Worm (Caenorhabditis elegans) whole organism, midembryonic: ENCODE results near the gene set-4.
A peak's percentile ranks its signal among the peaks of the same experiment; 100 is the strongest.

Experiments
- T22C8.4 ChIP-seq: fragments of 200-800 bp; sonication (Bioruptor generic); IDR thresholded peaks from 2 replicates; pipeline ENCODE4 v1.3.6; 2022; ENCODE audit warnings: missing genetic modification characterization, missing compliant biosample characterization
- cog-1 ChIP-seq: sonication (generic microtip); optimal IDR thresholded peaks from 2 replicates; lab custom pipeline; 2016; ENCODE audit warnings: missing genetic modification characterization, missing compliant biosample characterization
- flt-1 ChIP-seq: fragments of 200-800 bp; sonication (Bioruptor generic); IDR thresholded peaks from 2 replicates; pipeline ENCODE4 v1.3.6; 2022; ENCODE audit warnings: missing genetic modification characterization, missing compliant biosample characterization
- klf-2 ChIP-seq: fragments of 200-800 bp; sonication (Bioruptor generic); conservative IDR thresholded peaks from 2 replicates; pipeline ENCODE4 v1.3.6; 2022; ENCODE audit warnings: missing genetic modification reagents, missing genetic modification characterization, missing compliant biosample characterization
- med-1 ChIP-seq: sonication (generic microtip); optimal IDR thresholded peaks from 2 replicates; lab custom pipeline; 2017; ENCODE audit warnings: missing genetic modification characterization, mild to moderate bottlenecking, missing compliant biosample characterization, antibody characterized with exemption, missing genetic modification reagents; ENCODE audit not compliant: insufficient read depth
- ref-1 ChIP-seq: fragments of 200-800 bp; sonication (Bioruptor generic); conservative IDR thresholded peaks from 2 replicates; pipeline ENCODE4 v1.3.6; 2022; ENCODE audit warnings: missing genetic modification reagents, missing genetic modification characterization, missing compliant biosample characterization
- tab-1 ChIP-seq: fragments of 200-800 bp; sonication (Bioruptor generic); IDR thresholded peaks from 2 replicates; pipeline ENCODE4 v1.3.6; 2022; ENCODE audit warnings: missing genetic modification characterization, missing compliant biosample characterization
- ztf-23 ChIP-seq: fragments of 200-800 bp; sonication (Bioruptor generic); IDR thresholded peaks from 2 replicates; pipeline ENCODE4 v1.3.6; 2022; ENCODE audit warnings: missing genetic modification reagents, missing genetic modification characterization, missing compliant biosample characterization
- ztf-29 ChIP-seq: fragments of 200-800 bp; sonication (Bioruptor generic); IDR thresholded peaks from 2 replicates; pipeline ENCODE4 v1.3.6; 2022; ENCODE audit warnings: missing genetic modification reagents, missing genetic modification characterization, missing compliant biosample characterization

set-4 gene

DNA sequence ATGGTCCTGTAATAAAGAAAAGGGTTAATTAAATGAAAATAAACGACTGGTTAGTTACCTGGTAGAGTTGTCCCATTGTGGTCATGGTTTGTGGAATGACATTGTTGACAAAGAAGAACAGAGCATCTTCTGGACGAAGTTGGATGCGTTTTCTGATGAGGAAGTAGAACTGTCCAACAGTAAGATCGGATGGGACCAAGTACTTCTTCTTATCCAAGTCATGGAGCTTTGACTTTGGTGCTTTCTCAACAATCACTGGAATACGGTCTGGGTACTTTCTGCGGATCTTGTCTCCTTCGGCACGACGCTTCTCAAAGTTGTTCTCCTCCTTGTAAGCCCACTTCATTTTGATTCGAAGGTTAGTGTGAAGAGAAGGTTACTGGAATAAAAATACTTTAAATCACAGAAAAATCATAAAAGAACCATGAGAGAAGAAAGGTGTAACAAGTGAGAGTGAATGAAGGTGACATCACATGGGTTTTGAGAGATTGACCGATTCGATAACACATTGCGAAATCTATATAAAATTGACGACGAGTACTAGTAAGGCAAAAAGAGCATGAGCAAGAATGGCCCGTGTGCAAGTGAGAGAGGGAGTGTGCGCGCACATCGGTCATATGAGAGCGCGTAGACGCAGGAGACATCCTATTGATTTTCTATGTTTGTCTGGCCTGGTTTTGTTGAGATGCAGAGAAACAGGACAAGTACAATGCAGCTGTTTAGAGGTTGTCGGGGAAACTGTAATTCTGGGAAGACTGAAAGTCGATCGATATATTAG lies 16.4 kb upstream of the set-4 start, which contains the start of gene lgg-1:
lgg-1 (minus strand) TSS at position 379 of the 778 bp plus-strand sequence.
- TF ChIP-seq cog-1 (tag; lab: Kevin White, UChicago) (no peak), ztf-29 (GFP tag; lab: Robert Waterston, UW) (no peak), klf-2 (GFP tag; lab: Robert Waterston, UW) (no peak), flt-1 (0 out of 2 replicates have a peak, but pooled peaks have one; percentile 11), ztf-23 (GFP tag; lab: Robert Waterston, UW) (no peak; the same call in 1 of the 2 replicates), ref-1 (GFP tag; lab: Robert Waterston, UW) (no peak), T22C8.4 (GFP tag; lab: Robert Waterston, UW) (peak; percentile 84), tab-1 (GFP tag; lab: Robert Waterston, UW) (0 out of 2 replicates have a peak, but pooled peaks have one; percentile 13), med-1 (GFP tag; lab: Kevin White, UChicago) (no peak)

DNA sequence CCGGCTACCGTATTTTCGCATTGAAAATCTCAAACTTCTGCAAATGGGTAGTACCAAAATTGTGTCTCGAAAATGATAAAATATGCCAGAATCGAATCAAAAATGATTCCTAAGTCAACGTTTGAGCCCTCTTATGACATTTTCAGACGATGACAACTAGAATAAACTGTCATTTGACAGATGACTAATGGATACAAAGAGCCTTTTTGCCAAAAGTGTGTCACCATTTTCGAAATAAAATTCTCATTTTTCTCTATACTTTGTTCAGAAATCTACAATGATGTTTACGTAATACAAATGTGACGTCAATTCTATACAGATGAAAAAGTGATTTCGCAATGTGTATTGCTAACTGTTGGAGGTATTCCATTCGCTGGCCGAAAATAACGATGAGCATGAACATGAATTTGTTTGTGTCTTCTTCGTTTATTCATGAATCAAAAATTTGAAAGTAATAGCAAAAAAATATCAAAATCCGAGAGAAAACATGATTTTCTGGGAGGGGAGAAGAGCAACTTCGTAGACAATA lies 15.5 kb upstream of the set-4 start:
- TF ChIP-seq ref-1 (GFP tag; lab: Robert Waterston, UW), result no peak

DNA sequence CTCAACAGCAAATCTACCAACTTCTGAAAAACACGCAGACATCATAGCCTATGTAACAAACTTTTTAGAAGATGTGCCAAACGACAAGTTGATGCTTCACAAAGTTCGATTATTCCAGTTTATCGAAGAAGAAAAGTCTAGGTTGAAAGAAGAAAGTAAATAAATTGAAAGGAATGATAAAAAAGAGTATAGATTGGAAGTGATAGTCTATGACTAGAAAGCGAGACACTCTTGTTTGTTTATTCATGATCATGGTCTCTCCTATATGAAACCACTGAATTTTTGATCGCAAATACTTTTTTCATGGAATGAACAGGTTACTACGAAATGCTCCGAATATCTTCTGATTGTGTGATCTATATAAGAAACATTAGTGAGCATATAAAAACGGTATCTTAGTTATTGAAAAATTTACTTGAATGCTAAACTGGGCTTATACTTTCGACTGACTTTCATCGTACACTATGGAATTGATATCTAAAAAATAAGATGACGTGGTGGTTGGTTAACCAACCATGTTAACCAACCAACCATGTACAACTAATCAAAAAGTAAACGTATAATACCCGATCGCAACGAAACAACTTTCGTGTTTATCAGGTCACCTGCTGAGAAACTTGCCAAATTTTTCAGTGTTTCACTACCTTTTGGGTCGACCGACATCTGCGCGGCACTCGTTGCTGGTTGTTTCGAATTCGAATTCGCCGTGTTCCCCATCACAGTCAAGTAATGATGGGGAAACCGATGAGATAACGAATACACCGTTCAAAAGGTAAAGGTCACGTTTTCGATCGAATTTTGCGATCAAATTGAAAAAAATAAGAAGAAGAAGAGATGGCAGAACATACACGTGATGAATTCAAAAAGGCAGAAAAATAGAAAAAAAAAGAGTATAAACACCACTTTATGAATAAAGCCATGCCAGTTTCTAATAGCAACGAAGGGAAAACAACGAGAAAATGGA lies 14.3 kb upstream of the set-4 start, which contains the start of gene C32D5.8:
C32D5.8 (minus strand) TSS at position 770 of the 964 bp plus-strand sequence.
- no peak for TF ChIP-seq T22C8.4 (GFP tag; lab: Robert Waterston, UW)
- TF ChIP-seq ztf-23 (GFP tag; lab: Robert Waterston, UW), result 0 out of 2 replicates have a peak, but pooled peaks have one; percentile 21
- TF ChIP-seq med-1 (GFP tag; lab: Kevin White, UChicago), result no peak
- no peak for TF ChIP-seq klf-2 (GFP tag; lab: Robert Waterston, UW)

DNA sequence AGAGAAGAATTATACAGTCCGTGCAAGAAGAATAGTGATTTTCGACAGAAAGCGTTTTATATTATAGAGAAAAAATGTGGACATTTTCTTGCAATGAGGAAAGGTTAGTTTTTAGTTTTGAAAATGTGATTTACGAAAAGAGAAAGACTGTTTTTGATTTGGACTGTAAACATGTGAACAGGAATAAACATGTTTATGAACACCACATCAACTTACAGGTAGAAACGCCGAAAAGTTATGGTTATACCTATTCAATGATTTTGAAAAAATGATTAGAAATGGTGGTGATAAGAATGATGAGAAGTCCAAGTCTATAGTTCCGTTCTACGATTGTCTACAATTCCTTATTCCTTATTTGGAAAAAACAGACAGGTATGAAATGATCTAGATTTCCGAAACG lies 13.4 kb upstream of the set-4 start:
- TF ChIP-seq ztf-23 (GFP tag; lab: Robert Waterston, UW), result no peak
- no peak for TF ChIP-seq flt-1
- TF ChIP-seq ztf-29 (GFP tag; lab: Robert Waterston, UW), result no peak

DNA sequence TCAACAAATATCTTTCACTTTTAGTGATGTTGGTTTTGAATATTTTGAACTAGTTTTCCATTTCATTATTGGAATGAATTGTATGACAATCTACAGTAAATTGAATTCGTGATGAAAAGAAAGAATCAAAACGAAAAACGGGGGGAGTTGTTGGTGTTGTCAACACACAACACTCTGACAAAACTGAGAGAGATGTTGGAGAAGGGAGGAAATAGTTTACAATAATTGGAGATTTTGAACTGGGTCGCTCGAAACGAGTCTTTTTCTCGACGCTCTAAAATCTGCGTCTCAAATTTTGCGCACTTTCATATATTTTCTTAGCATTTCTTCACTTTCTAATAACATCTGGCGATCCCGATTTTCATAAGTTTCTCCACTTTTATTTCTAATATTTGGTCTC lies 12.8 kb upstream of the set-4 start, which contains the start of gene txt-18:
txt-18 (plus strand) TSS at position 180 of the 400 bp plus-strand sequence.
- TF ChIP-seq ref-1 (GFP tag; lab: Robert Waterston, UW) (no peak), T22C8.4 (GFP tag; lab: Robert Waterston, UW) (no peak), med-1 (GFP tag; lab: Kevin White, UChicago) (no peak), ztf-23 (GFP tag; lab: Robert Waterston, UW) (no peak)

DNA sequence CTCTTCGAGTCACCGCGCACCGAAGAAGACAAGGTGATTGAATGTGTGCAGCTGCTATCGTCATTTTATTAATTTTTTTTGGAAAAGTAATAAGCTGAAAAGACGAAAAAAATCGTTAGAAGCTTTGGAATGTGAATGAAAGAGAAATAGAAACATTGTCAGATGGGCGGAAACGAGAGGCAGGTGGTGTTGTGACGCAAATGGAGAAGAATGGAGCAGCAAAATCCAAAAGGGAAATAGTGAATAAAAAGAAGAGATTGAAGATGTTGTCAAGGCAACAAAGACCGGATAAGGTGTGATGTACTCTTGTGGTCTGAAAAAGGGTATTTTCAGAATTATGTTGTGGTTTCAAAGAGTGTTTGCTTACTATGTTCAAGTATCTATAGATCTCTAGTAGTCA lies 11.3 kb upstream of the set-4 start:
- no peak for TF ChIP-seq T22C8.4 (GFP tag; lab: Robert Waterston, UW)
- TF ChIP-seq klf-2 (GFP tag; lab: Robert Waterston, UW), result no peak
- no peak for TF ChIP-seq cog-1 (tag; lab: Kevin White, UChicago)
- TF ChIP-seq ztf-23 (GFP tag; lab: Robert Waterston, UW), result no peak
- TF ChIP-seq tab-1 (GFP tag; lab: Robert Waterston, UW), result no peak

DNA sequence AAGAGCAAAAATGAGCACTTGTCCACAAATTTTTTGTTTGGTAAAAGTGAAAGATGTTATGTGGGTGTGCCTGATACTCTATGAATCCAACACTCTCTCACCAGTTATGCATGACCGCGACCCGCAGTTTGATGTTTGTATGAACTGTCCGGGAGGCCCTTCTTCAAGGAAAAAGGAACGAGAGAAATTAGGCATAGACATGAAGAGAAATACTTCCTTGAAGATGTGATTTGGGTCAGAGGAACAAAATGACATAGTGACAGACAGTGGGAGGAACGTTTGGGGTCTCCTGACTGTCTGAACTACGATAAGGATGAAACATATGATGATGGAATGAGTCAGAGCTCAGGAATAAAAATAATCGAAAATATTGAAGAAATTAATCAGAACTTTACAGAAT lies 9.9 kb upstream of the set-4 start:
- TF ChIP-seq klf-2 (GFP tag; lab: Robert Waterston, UW) (no peak), cog-1 (tag; lab: Kevin White, UChicago) (no peak), ztf-23 (GFP tag; lab: Robert Waterston, UW) (no peak), med-1 (GFP tag; lab: Kevin White, UChicago) (no peak), T22C8.4 (GFP tag; lab: Robert Waterston, UW) (no peak), tab-1 (GFP tag; lab: Robert Waterston, UW) (no peak), flt-1 (no peak), ztf-29 (GFP tag; lab: Robert Waterston, UW) (no peak), ref-1 (GFP tag; lab: Robert Waterston, UW) (no peak)

DNA sequence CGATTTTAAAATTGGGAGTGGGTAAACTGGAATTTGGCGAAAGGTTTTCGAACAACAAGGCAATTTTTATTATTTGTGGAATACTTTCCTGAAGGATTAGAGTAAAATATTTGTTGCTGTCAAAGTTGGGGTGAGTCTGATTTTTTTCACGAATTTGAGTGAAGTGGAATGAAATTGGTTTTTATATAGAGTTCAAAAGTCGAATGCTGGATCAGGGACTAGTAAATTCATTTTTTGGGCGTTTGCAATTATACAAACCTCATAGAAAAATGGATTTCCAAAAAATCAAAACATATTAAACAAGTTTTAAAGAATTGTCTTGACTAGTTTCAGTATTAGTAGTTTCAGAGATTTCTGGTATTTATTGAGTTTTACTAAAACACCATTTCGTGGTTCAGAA lies 8.8 kb upstream of the set-4 start, which contains the start of gene C32D5.7:
C32D5.7 (minus strand) TSS at position 101 of the 400 bp plus-strand sequence.
- TF ChIP-seq T22C8.4 (GFP tag; lab: Robert Waterston, UW) (no peak), med-1 (GFP tag; lab: Kevin White, UChicago) (no peak), flt-1 (no peak), ztf-23 (GFP tag; lab: Robert Waterston, UW) (no peak), ztf-29 (GFP tag; lab: Robert Waterston, UW) (no peak), ref-1 (GFP tag; lab: Robert Waterston, UW) (no peak), cog-1 (tag; lab: Kevin White, UChicago) (no peak), tab-1 (GFP tag; lab: Robert Waterston, UW) (no peak), klf-2 (GFP tag; lab: Robert Waterston, UW) (no peak)

DNA sequence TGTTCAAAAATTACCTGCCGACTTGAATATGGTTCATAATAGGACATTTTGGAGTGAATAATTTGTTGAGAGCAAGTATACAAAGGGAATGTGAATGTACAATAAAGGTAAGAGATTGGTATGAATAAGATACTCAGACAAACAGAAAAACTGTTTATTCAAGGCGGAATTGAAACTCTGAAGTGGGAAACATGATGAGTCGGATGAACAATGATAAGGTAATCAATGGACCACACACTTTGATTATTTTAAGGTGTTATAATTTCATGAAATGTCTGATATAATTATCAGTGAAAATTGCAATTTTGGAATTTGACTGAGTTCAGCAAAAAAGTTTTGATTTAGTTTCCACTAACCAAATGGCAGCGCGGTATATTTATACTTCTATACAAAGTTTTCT lies 8.4 kb upstream of the set-4 start:
- TF ChIP-seq flt-1 (no peak), tab-1 (GFP tag; lab: Robert Waterston, UW) (no peak)
